Fruit fly (Drosophila melanogaster) whole organism: ENCODE measurements around the gene Teh1.

Source experiments
- Dll ChIP-seq: fragments of >200 bp; optimal IDR thresholded peaks from 2 replicates; lab custom pipeline; 2017
- EcR ChIP-seq, 2 experiments: fragments of >200 bp; optimal IDR thresholded peaks; 2 replicates each; lab custom pipeline; 2017; ENCODE audit warnings: missing biosample characterization in 2 of 2, missing genetic modification characterization in 2 of 2, missing genetic modification reagents in 2 of 2
- pan ChIP-seq: fragments of >200 bp; optimal IDR thresholded peaks from 2 replicates; lab custom pipeline; 2017
- psq ChIP-seq: fragments of >200 bp; optimal IDR thresholded peaks from 2 replicates; lab custom pipeline; 2017
- usp ChIP-seq: fragments of >200 bp; optimal IDR thresholded peaks from 2 replicates; lab custom pipeline; 2017; ENCODE audit warnings: missing biosample characterization, missing genetic modification characterization, mixed read lengths

dm6 chr3R:9869954-9870353 lies 2.0 kb upstream of the Teh1 start:
- no peak for TF ChIP-seq EcR (GFP tag; optimal IDR thresholded peaks at IDR 0.05; lab: Kevin White, UChicago)
- TF ChIP-seq usp, result no peak
- no peak for TF ChIP-seq Dll (lab: Kevin White, UChicago)
- no peak for TF ChIP-seq psq (lab: Kevin White, UChicago)
- no peak for TF ChIP-seq pan (lab: Kevin White, UChicago)
